Worm (Caenorhabditis elegans): ENCODE data around the gene clec-71.

DNA sequence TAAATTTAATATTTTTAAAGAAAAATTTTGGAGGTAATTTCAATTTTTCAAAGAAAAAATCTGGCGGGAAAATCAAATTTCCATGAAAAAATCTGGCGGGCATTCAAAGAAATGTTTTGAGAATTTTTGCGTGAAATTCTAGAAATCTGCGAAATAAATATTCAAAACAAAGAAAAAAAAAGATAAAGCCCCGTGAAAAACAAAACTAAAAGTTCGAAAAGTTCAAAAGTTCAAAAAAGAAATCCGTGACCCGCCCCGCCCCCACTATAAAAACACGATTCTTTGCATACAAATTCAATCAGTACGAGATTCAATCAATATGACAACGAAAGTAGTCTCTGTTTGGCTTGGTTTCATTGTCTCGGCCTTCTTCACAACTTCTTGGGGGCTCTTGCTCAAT is 35.8 kb downstream of the clec-71 start, which contains the start of gene clec-79:
- no peak for TF ChIP-seq mdl-1 (tag; optimal IDR thresholded peaks at IDR 0.05)
- no peak for TF ChIP-seq unc-62 (GFP tag; optimal IDR thresholded peaks at IDR 0.05)
- no peak for TF ChIP-seq pag-3 (tag; optimal IDR thresholded peaks at IDR 0.05; ENCODE audit: borderline replicate concordance, insufficient read depth)
- TF ChIP-seq dpl-1 (GFP tag; optimal IDR thresholded peaks at IDR 0.05), result no peak
- no peak for TF ChIP-seq nhr-12 (tag; optimal IDR thresholded peaks at IDR 0.05)
- no peak for TF ChIP-seq egl-27 (tag; optimal IDR thresholded peaks at IDR 0.05)
- no peak for TF ChIP-seq lir-3 (tag; optimal IDR thresholded peaks at IDR 0.05; ENCODE audit: poor library complexity)
- no peak for TF ChIP-seq lin-13 (GFP tag; optimal IDR thresholded peaks at IDR 0.05)
- TF ChIP-seq nhr-237 (tag; optimal IDR thresholded peaks at IDR 0.05), result no peak
- no peak for TF ChIP-seq fkh-10 (GFP tag; optimal IDR thresholded peaks at IDR 0.05)
- no peak for TF ChIP-seq aly-2 (tag; optimal IDR thresholded peaks at IDR 0.05)

Measured in whole organism, L1 larva.